Worm (Caenorhabditis elegans) whole organism, young adult: ENCODE results near the gene AC3.5.

ENCODE experiments used
- F23B12.7 ChIP-seq: sonication (generic microtip); optimal IDR thresholded peaks from 2 replicates; lab custom pipeline; 2017; ENCODE audit warnings: missing genetic modification characterization, mild to moderate bottlenecking, missing compliant biosample characterization, antibody characterized with exemption, moderate library complexity; ENCODE audit not compliant: insufficient read depth
- F37B4.10 ChIP-seq: fragments of 200-800 bp; sonication (Bioruptor generic); IDR thresholded peaks from 2 replicates; pipeline ENCODE4 v1.3.6; 2022; ENCODE audit warnings: missing genetic modification characterization, missing compliant biosample characterization
- die-1 ChIP-seq: sonication (generic microtip); optimal IDR thresholded peaks from 2 replicates; lab custom pipeline; 2016; ENCODE audit warnings: missing genotype, mild to moderate bottlenecking, missing genetic modification characterization, missing compliant biosample characterization
- pha-4 ChIP-seq: fragments of 150-350 bp; sonication (generic microtip); optimal IDR thresholded peaks from 2 replicates; lab custom pipeline; 2014; ENCODE audit warnings: missing biosample characterization, missing genetic modification reagents, missing genetic modification characterization
- sea-2 ChIP-seq: fragments of 200-800 bp; sonication (Bioruptor generic); IDR thresholded peaks from 2 replicates; pipeline ENCODE4 v1.3.6; 2022; ENCODE audit warnings: missing genetic modification characterization, missing compliant biosample characterization
- unc-62 ChIP-seq: fragments of 150-350 bp; optimal IDR thresholded peaks from 2 replicates; lab custom pipeline; 2014; ENCODE audit warnings: missing biosample characterization, missing genetic modification reagents, missing genetic modification characterization

DNA sequence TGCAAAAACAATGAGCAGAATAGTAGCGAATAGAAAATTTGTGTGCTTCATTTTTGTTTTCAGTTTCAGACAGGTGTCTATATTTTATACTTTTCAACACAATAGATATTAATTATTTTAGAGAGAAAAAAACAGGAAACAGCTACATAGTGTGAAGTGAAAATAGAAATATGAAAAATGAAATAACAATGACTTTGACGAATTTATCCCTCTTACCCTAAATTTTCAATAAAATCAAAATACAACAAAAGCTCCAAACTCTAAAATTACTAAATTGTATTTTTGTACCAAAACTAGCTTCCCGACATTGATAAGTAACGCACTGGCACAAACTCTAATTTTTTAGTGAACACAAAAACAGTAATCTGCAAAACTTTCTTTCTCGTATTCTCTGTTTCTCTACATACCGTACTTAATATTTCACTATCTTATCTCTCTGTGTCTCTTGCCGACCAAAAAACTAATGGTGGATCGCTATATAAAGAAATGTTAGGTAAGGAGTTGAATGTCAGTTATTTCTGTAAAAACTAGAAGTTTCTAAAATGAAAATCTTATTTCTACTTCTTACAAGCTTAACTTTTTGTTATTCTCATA, 6.9 kb downstream of the AC3.5 start, which contains the start of the genes col-151 and ugt-1:
- TF ChIP-seq F23B12.7 (tag; lab: Kevin White, UChicago) (no peak), unc-62 (GFP tag; lab: Kevin White, UChicago) (no peak), die-1 (no peak), F37B4.10 (no peak), sea-2 (GFP tag; lab: Robert Waterston, UW) (no peak), pha-4 (tag; lab: Kevin White, UChicago) (no peak)
